Fruit fly (Drosophila melanogaster): ENCODE data around the gene ATPsynB.

ATPsynB gene

dm6 chr3L:9766364-9766763 is 36.6 kb downstream of the ATPsynB start:
- no peak for TF ChIP-seq tai (GFP tag; optimal IDR thresholded peaks at IDR 0.05)
- no peak for TF ChIP-seq dmrt93B (GFP tag; optimal IDR thresholded peaks at IDR 0.05)
- TF ChIP-seq Rel (GFP tag; optimal IDR thresholded peaks at IDR 0.05) = no peak
- TF ChIP-seq Rel (tag; optimal IDR thresholded peaks at IDR 0.05) = peak; percentile 76
- no peak for TF ChIP-seq CrebA (GFP tag; optimal IDR thresholded peaks at IDR 0.05; ENCODE audit: borderline replicate concordance)
- no peak for TF ChIP-seq GATAd (GFP tag; optimal IDR thresholded peaks at IDR 0.05)
- no peak for TF ChIP-seq psq (GFP tag; optimal IDR thresholded peaks at IDR 0.05)
- TF ChIP-seq brk (GFP tag; optimal IDR thresholded peaks at IDR 0.05) = no peak

DNA sequence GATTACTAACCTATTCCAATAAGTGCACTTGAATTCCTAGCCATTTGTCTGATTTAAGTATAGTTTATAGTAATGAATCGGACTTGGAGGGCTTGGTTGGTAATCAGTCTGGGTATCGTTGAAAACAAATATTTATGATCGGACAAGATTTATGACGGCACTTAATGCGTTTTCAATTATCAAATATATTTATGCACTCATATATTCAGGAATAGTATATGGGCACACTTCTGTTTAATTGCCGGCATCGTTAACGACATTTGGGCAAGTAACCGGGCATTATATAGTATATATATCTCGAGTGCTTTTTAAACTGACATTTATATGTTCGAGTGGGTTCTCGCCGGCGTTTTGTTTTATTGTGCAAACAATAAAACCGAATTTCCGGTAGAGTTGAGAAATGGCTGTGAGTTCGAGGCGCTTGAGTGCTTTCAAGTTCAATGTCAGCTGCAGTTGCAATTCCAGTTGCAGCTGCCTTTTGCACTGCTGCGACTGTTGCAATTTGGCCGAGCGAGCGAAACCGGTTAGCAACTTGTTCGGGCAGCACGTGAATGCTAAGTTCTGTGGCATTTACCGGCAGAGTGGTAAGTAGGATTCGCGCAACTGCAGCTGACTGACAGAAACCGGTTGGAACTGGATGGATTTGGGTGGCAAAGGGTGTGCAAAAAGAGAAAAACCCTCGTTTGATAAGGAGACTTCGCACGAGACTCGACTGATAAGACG is 38.0 kb downstream of the ATPsynB start:
- TF ChIP-seq dl (GFP tag; optimal IDR thresholded peaks at IDR 0.05; ENCODE audit: insufficient read depth in 1 of 2, partially characterized antibody in 2 of 2) (peak in 1 of 2 experiments; percentile 5), jim (GFP tag; optimal IDR thresholded peaks at IDR 0.05) (no peak), Dif (GFP tag; optimal IDR thresholded peaks at IDR 0.05; ENCODE audit: partially characterized antibody) (peak; percentile 23), Sp1 (GFP tag; optimal IDR thresholded peaks at IDR 0.05) (no peak)

dm6 chr3L:9768385-9768784 is 38.6 kb downstream of the ATPsynB start:
- TF ChIP-seq psq (GFP tag; optimal IDR thresholded peaks at IDR 0.05) (no peak), sv (GFP tag; optimal IDR thresholded peaks at IDR 0.05) (no peak), brk (GFP tag; optimal IDR thresholded peaks at IDR 0.05) (no peak), Dfd (GFP tag; optimal IDR thresholded peaks at IDR 0.05) (no peak), jim (GFP tag; optimal IDR thresholded peaks at IDR 0.05) (no peak), ey (GFP tag; optimal IDR thresholded peaks at IDR 0.05) (no peak), CrebA (GFP tag; optimal IDR thresholded peaks at IDR 0.05; ENCODE audit: borderline replicate concordance) (no peak), OdsH (GFP tag; optimal IDR thresholded peaks at IDR 0.05) (no peak), dl (GFP tag; optimal IDR thresholded peaks at IDR 0.05; ENCODE audit: insufficient read depth in 1 of 2, partially characterized antibody in 2 of 2) (no peak), rgr (GFP tag; optimal IDR thresholded peaks at IDR 0.05) (no peak), tai (GFP tag; optimal IDR thresholded peaks at IDR 0.05) (no peak), usp (GFP tag; optimal IDR thresholded peaks at IDR 0.05) (no peak), Sp1 (GFP tag; optimal IDR thresholded peaks at IDR 0.05) (no peak), foxo (GFP tag; optimal IDR thresholded peaks at IDR 0.05) (no peak), Myc (optimal IDR thresholded peaks at IDR 0.05) (no peak), Jra (GFP tag; optimal IDR thresholded peaks at IDR 0.05) (no peak), Hnf4 (GFP tag; optimal IDR thresholded peaks at IDR 0.05) (no peak), N (GFP tag; optimal IDR thresholded peaks at IDR 0.05) (no peak)

dm6 chr3L:9775728-9776127 is 45.9 kb downstream of the ATPsynB start:
- no peak for TF ChIP-seq tai (GFP tag; optimal IDR thresholded peaks at IDR 0.05)
- no peak for TF ChIP-seq dmrt93B (GFP tag; optimal IDR thresholded peaks at IDR 0.05)
- no peak for TF ChIP-seq OdsH (GFP tag; optimal IDR thresholded peaks at IDR 0.05)
- TF ChIP-seq Dfd (GFP tag; optimal IDR thresholded peaks at IDR 0.05) = peak; percentile 13
- TF ChIP-seq HLH106 (tag; optimal IDR thresholded peaks at IDR 0.05) = no peak
- no peak for TF ChIP-seq Sp1 (GFP tag; optimal IDR thresholded peaks at IDR 0.05)

DNA sequence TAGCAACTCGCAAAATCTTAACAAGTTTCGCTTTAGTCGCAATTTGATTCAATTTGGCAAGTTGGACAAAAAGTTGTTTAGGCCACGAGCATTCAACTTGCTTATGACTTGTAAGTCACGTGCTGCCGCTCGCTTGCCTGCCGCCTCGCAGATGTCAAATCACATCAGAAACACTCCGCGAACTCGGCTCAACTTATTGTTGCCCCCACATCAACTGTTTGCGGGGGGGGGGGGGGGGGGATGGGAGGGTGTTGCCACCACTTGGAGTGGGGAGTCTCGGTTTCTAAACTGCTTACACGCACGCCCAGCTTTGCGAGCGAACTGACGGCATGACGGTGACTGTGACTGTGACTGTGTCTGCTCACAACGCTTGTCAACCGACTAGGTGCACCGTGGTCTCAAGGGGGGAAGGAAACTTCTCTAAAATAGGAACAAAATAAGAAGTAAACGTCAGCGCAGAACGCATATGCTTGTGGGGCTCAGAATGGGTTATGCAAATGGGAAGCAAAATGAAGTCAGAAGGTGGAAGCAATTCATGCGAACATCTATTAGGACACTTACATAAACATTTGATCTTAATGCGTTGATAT is 47.1 kb downstream of the ATPsynB start:
- TF ChIP-seq Dif (GFP tag; optimal IDR thresholded peaks at IDR 0.05; ENCODE audit: partially characterized antibody) (no peak), rgr (GFP tag; optimal IDR thresholded peaks at IDR 0.05) (no peak), Dfd (GFP tag; optimal IDR thresholded peaks at IDR 0.05) (no peak), tai (GFP tag; optimal IDR thresholded peaks at IDR 0.05) (no peak), usp (GFP tag; optimal IDR thresholded peaks at IDR 0.05) (no peak), GATAd (GFP tag; optimal IDR thresholded peaks at IDR 0.05) (no peak), Mio (GFP tag; optimal IDR thresholded peaks at IDR 0.05) (no peak), CG32264 (GFP tag; optimal IDR thresholded peaks at IDR 0.05) (no peak), Hr78 (GFP tag; optimal IDR thresholded peaks at IDR 0.05) (no peak), CG9705 (GFP tag; optimal IDR thresholded peaks at IDR 0.05) (no peak), br (GFP tag; optimal IDR thresholded peaks at IDR 0.05) (no peak)

Measured in whole organism, wandering third instar larva.